Worm (Caenorhabditis elegans): ENCODE results near the gene frpr-1.
A peak's percentile ranks its signal among the peaks of the same experiment; 100 is the strongest.

The frpr-1 gene

ce11 chrX:8163555-8163954 is 34.1 kb upstream of the frpr-1 start (continued):
- TF ChIP-seq hif-1 (tag; optimal IDR thresholded peaks at IDR 0.05) (peak in 1 of 2 experiments; percentile 40), skn-1 (tag; optimal IDR thresholded peaks at IDR 0.05) (no peak), dmd-6 (GFP tag; IDR thresholded peaks at IDR 0.05) (0 out of 2 replicates have a peak, but pooled peaks have one; percentile 18), ZK546.5 (tag; optimal IDR thresholded peaks at IDR 0.05) (no peak), nhr-111 (GFP tag; optimal IDR thresholded peaks at IDR 0.05) (no peak), lsy-2 (tag; optimal IDR thresholded peaks at IDR 0.05) (peak in 1 of 2 experiments; percentile 15), hlh-11 (tag; optimal IDR thresholded peaks at IDR 0.05) (peak; percentile 22), arid-1 (GFP tag; conservative IDR thresholded peaks at IDR 0.05) (no peak), mxl-3 (GFP tag; optimal IDR thresholded peaks at IDR 0.05) (no peak), hlh-30 (tag; optimal IDR thresholded peaks at IDR 0.05; ENCODE audit: insufficient read depth) (peak; percentile 45), unc-130 (GFP tag; optimal IDR thresholded peaks at IDR 0.05) (no peak), nhr-102 (tag; optimal IDR thresholded peaks at IDR 0.05) (no peak), unc-39 (tag; optimal IDR thresholded peaks at IDR 0.05) (no peak), dmd-9 (GFP tag; IDR thresholded peaks at IDR 0.05) (no peak), ceh-82 (tag; optimal IDR thresholded peaks at IDR 0.05) (no peak), lin-13 (GFP tag; optimal IDR thresholded peaks at IDR 0.05) (no peak), aha-1 (tag) (peak; percentile 26), D1046.2 (GFP tag; IDR thresholded peaks at IDR 0.05) (peak; percentile 75; the same call in 1 of the 2 replicates), hmg-1.1 (GFP tag; IDR thresholded peaks at IDR 0.05) (peak; percentile 79), saeg-2 (GFP tag; IDR thresholded peaks at IDR 0.05) (0 out of 2 replicates have a peak, but pooled peaks have one; percentile 26), nhr-42 (GFP tag; IDR thresholded peaks at IDR 0.05) (0 out of 2 replicates have a peak, but pooled peaks have one; percentile 40), ztf-11 (tag; optimal IDR thresholded peaks at IDR 0.05) (no peak), pha-4 (GFP tag; IDR thresholded peaks at IDR 0.05) (no peak; the same call in 1 of the 2 replicates), pha-4 (tag; optimal IDR thresholded peaks at IDR 0.05) (no peak), zip-11 (GFP tag; IDR thresholded peaks at IDR 0.05) (no peak), ceh-44 (GFP tag; IDR thresholded peaks at IDR 0.05) (0 out of 2 replicates have a peak, but pooled peaks have one; percentile 15), pqm-1 (tag; optimal IDR thresholded peaks at IDR 0.05) (no peak), mdl-1 (tag; optimal IDR thresholded peaks at IDR 0.05) (peak in 1 of 2 experiments; percentile 43), vab-7 (GFP tag; IDR thresholded peaks at IDR 0.05) (peak; percentile 55; the same call in 1 of the 2 replicates), T26A8.4 (GFP tag; IDR thresholded peaks at IDR 0.05) (peak; percentile 35; the same call in 1 of the 2 replicates), nhr-48 (tag; optimal IDR thresholded peaks at IDR 0.05) (no peak), F49E8.2 (tag; optimal IDR thresholded peaks at IDR 0.05; ENCODE audit: borderline replicate concordance) (no peak), tag-97 (GFP tag; IDR thresholded peaks at IDR 0.05) (no peak), lin-15B (tag; optimal IDR thresholded peaks at IDR 0.05) (no peak), nhr-41 (GFP tag; IDR thresholded peaks at IDR 0.05) (no peak), snpc-1.2 (GFP tag; IDR thresholded peaks at IDR 0.05) (no peak), Y5F2A.4 (GFP tag; optimal IDR thresholded peaks at IDR 0.05) (no peak), snpc-4 (tag; optimal IDR thresholded peaks at IDR 0.05) (no peak), lin-39 (tag; optimal IDR thresholded peaks at IDR 0.05) (no peak), ZK337.2 (GFP tag; IDR thresholded peaks at IDR 0.05) (no peak), lir-3 (tag; optimal IDR thresholded peaks at IDR 0.05) (peak; percentile 4), nhr-76 (tag; optimal IDR thresholded peaks at IDR 0.05) (no peak), ceh-28 (tag; optimal IDR thresholded peaks at IDR 0.05) (peak; percentile 41), lim-7 (GFP tag; IDR thresholded peaks at IDR 0.05) (no peak), lin-29 (GFP tag; IDR thresholded peaks at IDR 0.05) (0 out of 2 replicates have a peak, but pooled peaks have one; percentile 22), zag-1 (tag; optimal IDR thresholded peaks at IDR 0.05) (no peak), lin-38 (GFP tag; IDR thresholded peaks at IDR 0.05) (no peak), daf-16 (GFP tag; optimal IDR thresholded peaks at IDR 0.05) (no peak), daf-16 (tag; optimal IDR thresholded peaks at IDR 0.05) (no peak), madf-5 (GFP tag; IDR thresholded peaks at IDR 0.05) (0 out of 4 replicates have a peak, but pooled peaks of 1 of the 2 experiments have one; percentile 55), daf-8 (GFP tag; IDR thresholded peaks at IDR 0.05) (no peak), gei-8 (GFP tag; optimal IDR thresholded peaks at IDR 0.05) (no peak)
